Fruit fly (Drosophila melanogaster) whole organism, embryonic: ENCODE data around the gene parvin.

Experiments
- Bgb ChIP-seq: fragments of 200-800 bp; sonication (Bioruptor generic); IDR thresholded peaks from 2 replicates; pipeline ENCODE4 v1.3.6; 2022; ENCODE audit warnings: missing biosample characterization, missing genetic modification characterization; ENCODE audit not compliant: partially characterized antibody
- CG10654 ChIP-seq: fragments of 200-800 bp; sonication (Bioruptor generic); optimal IDR thresholded peaks from 2 replicates; lab custom pipeline; 2016; ENCODE audit warnings: missing biosample characterization, missing genetic modification characterization
- CG12769 ChIP-seq: fragments of 200-800 bp; sonication (Bioruptor generic); optimal IDR thresholded peaks from 2 replicates; lab custom pipeline; 2019; ENCODE audit warnings: missing biosample characterization, mild to moderate bottlenecking, missing genetic modification characterization, moderate library complexity
- CG13287 ChIP-seq: fragments of 200-800 bp; sonication (Bioruptor generic); IDR thresholded peaks from 2 replicates; pipeline ENCODE4 v1.3.6; 2022; ENCODE audit warnings: missing biosample characterization, missing genetic modification characterization; ENCODE audit not compliant: partially characterized antibody
- CG15269 ChIP-seq: fragments of 200-800 bp; sonication (Bioruptor generic); optimal IDR thresholded peaks from 2 replicates; lab custom pipeline; 2018; ENCODE audit warnings: missing biosample characterization, mild to moderate bottlenecking, missing genetic modification characterization, moderate library complexity
- CG15479 ChIP-seq: fragments of 200-800 bp; sonication (Bioruptor generic); optimal IDR thresholded peaks from 3 replicates; lab custom pipeline; 2019; ENCODE audit warnings: missing biosample characterization, mild to moderate bottlenecking, missing genetic modification characterization, moderate library complexity
- CG15696 ChIP-seq: fragments of 200-800 bp; sonication (Bioruptor generic); optimal IDR thresholded peaks from 2 replicates; lab custom pipeline; 2019; ENCODE audit warnings: missing biosample characterization, mild to moderate bottlenecking, missing genetic modification characterization, moderate library complexity
- CG17612 ChIP-seq: fragments of 200-800 bp; sonication (Bioruptor generic); IDR thresholded peaks from 2 replicates; pipeline ENCODE4 v1.3.6; 2022; ENCODE audit warnings: missing biosample characterization, missing genetic modification characterization
- CG1832 ChIP-seq: fragments of 200-800 bp; sonication (Bioruptor generic); optimal IDR thresholded peaks from 2 replicates; lab custom pipeline; 2017; ENCODE audit warnings: missing biosample characterization, mild to moderate bottlenecking, missing genetic modification characterization, inconsistent platforms
- CG34376 ChIP-seq: fragments of 200-800 bp; sonication (Bioruptor generic); optimal IDR thresholded peaks from 2 replicates; lab custom pipeline; 2018; ENCODE audit warnings: missing biosample characterization, mild to moderate bottlenecking, missing genetic modification characterization
- CG4424 ChIP-seq: fragments of 200-800 bp; sonication (Bioruptor generic); optimal IDR thresholded peaks from 3 replicates; lab custom pipeline; 2016; ENCODE audit warnings: missing biosample characterization, missing genetic modification characterization
- CG4820 ChIP-seq: fragments of 200-800 bp; sonication (Bioruptor generic); optimal IDR thresholded peaks from 3 replicates; lab custom pipeline; 2016; ENCODE audit warnings: missing biosample characterization, missing genetic modification characterization
- CG7372 ChIP-seq: fragments of 200-800 bp; sonication (Bioruptor generic); IDR thresholded peaks from 2 replicates; pipeline ENCODE4 v1.3.6; 2022; ENCODE audit warnings: missing biosample characterization, missing genetic modification characterization
- CG8478 ChIP-seq: fragments of >200 bp; optimal IDR thresholded peaks from 2 replicates; lab custom pipeline; 2018
- CG9797 ChIP-seq: fragments of 200-800 bp; sonication (Bioruptor generic); optimal IDR thresholded peaks from 3 replicates; lab custom pipeline; 2018; ENCODE audit warnings: missing biosample characterization, mild to moderate bottlenecking, missing genetic modification characterization
- CkIIα-i1 ChIP-seq: fragments of 200-800 bp; sonication (Bioruptor generic); IDR thresholded peaks from 2 replicates; pipeline ENCODE4 v1.3.6; 2022; ENCODE audit warnings: missing biosample characterization, missing genetic modification characterization
- Drgx ChIP-seq: fragments of 200-800 bp; sonication (Bioruptor generic); IDR thresholded peaks from 2 replicates; pipeline ENCODE4 v1.3.6; 2022; ENCODE audit warnings: missing biosample characterization, missing genetic modification characterization
- HLHmδ ChIP-seq: fragments of 200-800 bp; sonication (Bioruptor generic); optimal IDR thresholded peaks from 2 replicates; lab custom pipeline; 2018; ENCODE audit warnings: missing biosample characterization, mild to moderate bottlenecking, missing genetic modification characterization, moderate library complexity
- Hr78 ChIP-seq, 2 experiments: fragments of 200-800 bp in 1 of 2; fragments of >200 bp in 1 of 2; sonication (Bioruptor generic) in 1 of 2; optimal IDR thresholded peaks; 2 replicates each; lab custom pipeline; 2017 to 2019; ENCODE audit warnings: missing biosample characterization in 2 of 2, missing genetic modification characterization in 2 of 2, mild to moderate bottlenecking in 1 of 2, moderate library complexity in 1 of 2
- Med ChIP-seq: fragments of 200-800 bp; sonication (Bioruptor generic); peaks from one replicate; lab custom pipeline; 2016; ENCODE audit warnings: missing biosample characterization, missing genetic modification characterization, mild to moderate bottlenecking, inconsistent platforms, moderate library complexity
- Meics ChIP-seq: fragments of 200-800 bp; sonication (Bioruptor generic); optimal IDR thresholded peaks from 2 replicates; lab custom pipeline; 2017; ENCODE audit warnings: missing biosample characterization, mild to moderate bottlenecking, missing genetic modification characterization
- Nf-YA ChIP-seq: fragments of 200-800 bp; sonication (Bioruptor generic); IDR thresholded peaks from 2 replicates; pipeline ENCODE4 v1.3.6; 2022; ENCODE audit warnings: missing biosample characterization, missing genetic modification characterization
- Oaz ChIP-seq: fragments of 200-800 bp; sonication (Bioruptor generic); IDR thresholded peaks from 2 replicates; pipeline ENCODE4 v1.3.6; 2022; ENCODE audit warnings: missing biosample characterization, missing genetic modification characterization
- Pdp1 ChIP-seq, 2 experiments: fragments of 200-800 bp; sonication (Bioruptor generic); optimal IDR thresholded peaks; 3 replicates each; lab custom pipeline; 2016; ENCODE audit warnings: missing biosample characterization in 2 of 2, missing genetic modification characterization in 2 of 2, mild to moderate bottlenecking in 1 of 2, moderate library complexity in 1 of 2
- Scr ChIP-seq: fragments of 200-800 bp; sonication (Bioruptor generic); IDR thresholded peaks from 2 replicates; pipeline ENCODE4 v1.3.6; 2022; ENCODE audit warnings: missing biosample characterization, missing genetic modification characterization; ENCODE audit not compliant: partially characterized antibody
- Trl ChIP-seq, 3 experiments: fragments of >200 bp in 2 of 3; fragments of 200-800 bp in 1 of 3; sonication (Bioruptor generic) in 1 of 3; optimal IDR thresholded peaks; 2 replicates in 1 of 3; 3 replicates in 2 of 3; lab custom pipeline; 2016 to 2017; ENCODE audit warnings: missing biosample characterization in 1 of 3, missing genetic modification characterization in 1 of 3
- ap ChIP-seq: fragments of 200-800 bp; sonication (Bioruptor generic); IDR thresholded peaks from 2 replicates; pipeline ENCODE4 v1.3.6; 2022; ENCODE audit warnings: missing biosample characterization, missing genetic modification characterization
- az2 ChIP-seq: fragments of 200-800 bp; sonication (Bioruptor generic); optimal IDR thresholded peaks from 3 replicates; lab custom pipeline; 2016; ENCODE audit warnings: missing biosample characterization, missing genetic modification characterization
- bsh ChIP-seq, 2 experiments: fragments of 200-800 bp; sonication (Bioruptor generic); optimal IDR thresholded peaks; 2 replicates each; lab custom pipeline; 2017 to 2018; ENCODE audit warnings: mild to moderate bottlenecking in 2 of 2, missing biosample characterization in 2 of 2, missing genetic modification characterization in 2 of 2, moderate library complexity in 1 of 2
- chif ChIP-seq, 2 experiments: fragments of 200-800 bp; sonication (Bioruptor generic); optimal IDR thresholded peaks; 3 replicates each; lab custom pipeline; 2016; ENCODE audit warnings: missing biosample characterization in 2 of 2, missing genetic modification characterization in 2 of 2
- chinmo ChIP-seq: fragments of 200-800 bp; sonication (Bioruptor generic); IDR thresholded peaks from 4 replicates; pipeline ENCODE4 v1.3.6; 2022; ENCODE audit warnings: missing biosample characterization, missing genetic modification characterization; ENCODE audit not compliant: partially characterized antibody
- cwo ChIP-seq: fragments of 200-800 bp; sonication (Bioruptor generic); optimal IDR thresholded peaks from 3 replicates; lab custom pipeline; 2017; ENCODE audit warnings: missing biosample characterization, missing genetic modification characterization, mild to moderate bottlenecking, moderate library complexity, missing genetic modification reagents
- exex ChIP-seq: fragments of 200-800 bp; sonication (Bioruptor generic); optimal IDR thresholded peaks from 4 replicates; lab custom pipeline; 2018; ENCODE audit warnings: missing biosample characterization, mild to moderate bottlenecking, missing genetic modification characterization, moderate library complexity
- fd3F ChIP-seq: fragments of 200-800 bp; sonication (Bioruptor generic); optimal IDR thresholded peaks from 2 replicates; lab custom pipeline; 2018; ENCODE audit warnings: missing biosample characterization, mild to moderate bottlenecking, missing genetic modification characterization, moderate library complexity
- grn ChIP-seq: fragments of 200-800 bp; sonication (Bioruptor generic); optimal IDR thresholded peaks from 3 replicates; lab custom pipeline; 2017; ENCODE audit warnings: missing biosample characterization, missing genetic modification characterization
- kni ChIP-seq: fragments of 200-800 bp; sonication (Bioruptor generic); optimal IDR thresholded peaks from 3 replicates; lab custom pipeline; 2017; ENCODE audit warnings: mild to moderate bottlenecking, missing biosample characterization, missing genetic modification reagents, missing genetic modification characterization
- lab ChIP-seq: fragments of 200-800 bp; sonication (Bioruptor generic); optimal IDR thresholded peaks from 3 replicates; lab custom pipeline; 2017; ENCODE audit warnings: missing biosample characterization, missing genetic modification characterization, mild to moderate bottlenecking, moderate library complexity, missing genetic modification reagents
- mirr ChIP-seq: fragments of 200-800 bp; sonication (Bioruptor generic); optimal IDR thresholded peaks from 3 replicates; lab custom pipeline; 2018; ENCODE audit warnings: missing biosample characterization, mild to moderate bottlenecking, missing genetic modification characterization
- oc ChIP-seq: fragments of 200-800 bp; sonication (Bioruptor generic); optimal IDR thresholded peaks from 2 replicates; lab custom pipeline; 2018; ENCODE audit warnings: missing biosample characterization, mild to moderate bottlenecking, missing genetic modification characterization, moderate library complexity
- sd ChIP-seq: fragments of 200-800 bp; sonication (Bioruptor generic); optimal IDR thresholded peaks from 3 replicates; lab custom pipeline; 2018; ENCODE audit warnings: missing biosample characterization, mild to moderate bottlenecking, missing genetic modification characterization, moderate library complexity
- slp2 ChIP-seq: fragments of 200-800 bp; sonication (Bioruptor generic); optimal IDR thresholded peaks from 2 replicates; lab custom pipeline; 2016; ENCODE audit warnings: missing biosample characterization, missing genetic modification characterization
- sug ChIP-seq: fragments of 200-800 bp; optimal IDR thresholded peaks from 2 replicates; lab custom pipeline; 2019; ENCODE audit warnings: missing biosample characterization, mild to moderate bottlenecking, missing genetic modification characterization, moderate library complexity
- tll ChIP-seq, 2 experiments: fragments of 200-800 bp in 1 of 2; fragments of >200 bp in 1 of 2; sonication (Bioruptor generic) in 1 of 2; optimal IDR thresholded peaks; 2 replicates each; lab custom pipeline; 2017 to 2019; ENCODE audit warnings: missing biosample characterization in 2 of 2, missing genetic modification characterization in 2 of 2, mild to moderate bottlenecking in 1 of 2, moderate library complexity in 1 of 2
- toy ChIP-seq: fragments of 200-800 bp; sonication (Bioruptor generic); IDR thresholded peaks from 2 replicates; pipeline ENCODE4 v1.3.6; 2022; ENCODE audit warnings: missing biosample characterization, missing genetic modification characterization
- z ChIP-seq: fragments of 200-800 bp; sonication (Bioruptor generic); IDR thresholded peaks from 3 replicates; pipeline ENCODE4 v1.3.6; 2022; ENCODE audit warnings: missing biosample characterization, missing genetic modification characterization
- zfh1 ChIP-seq: fragments of 200-800 bp; sonication (Bioruptor generic); IDR thresholded peaks from 3 replicates; pipeline ENCODE4 v1.3.6; 2022; ENCODE audit warnings: missing biosample characterization, missing genetic modification characterization

The parvin gene

DNA sequence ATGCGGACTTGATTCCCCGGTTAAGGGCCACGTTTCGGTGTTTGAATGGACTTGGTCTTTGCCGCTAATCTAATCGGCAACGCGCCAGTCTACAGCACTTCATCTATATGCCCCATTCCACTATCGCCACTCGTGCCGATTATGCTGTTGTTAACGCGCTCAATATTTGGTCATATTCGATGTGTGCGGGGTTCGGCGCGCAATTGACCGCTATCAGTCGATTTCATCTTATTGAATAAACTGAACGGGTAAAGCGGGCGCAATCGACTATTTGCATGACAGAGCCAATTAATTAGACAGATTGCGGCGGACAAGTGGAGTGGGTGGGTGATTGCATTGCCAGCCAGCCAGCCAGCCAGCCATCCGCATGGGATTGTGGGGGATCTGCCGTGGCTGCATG lies 6.5 kb downstream of the parvin start (continued):
- TF ChIP-seq zfh1 (GFP tag; lab: Robert Waterston, UW) (no peak), CG4820 (GFP tag; lab: Kevin White, UChicago) (no peak), az2 (no peak), Oaz (GFP tag; lab: Robert Waterston, UW) (no peak), grn (GFP tag; lab: Kevin White, UChicago) (peak; percentile 88), slp2 (GFP tag; lab: Kevin White, UChicago) (no peak), CG10654 (GFP tag; lab: Kevin White, UChicago) (no peak)

dm6 chrX:19753710-19754109 lies 7.9 kb downstream of the parvin start:
- TF ChIP-seq CG12769 (tag; lab: Kevin White, UChicago) = peak; percentile 73
- TF ChIP-seq CkIIα-i1 (GFP tag; lab: Robert Waterston, UW) = no peak
- TF ChIP-seq bsh (GFP tag; optimal IDR thresholded peaks at IDR 0.05; lab: Kevin White, UChicago) = no peak
- no peak for TF ChIP-seq CG7372 (GFP tag; lab: Robert Waterston, UW)
- TF ChIP-seq Pdp1 (GFP tag; optimal IDR thresholded peaks at IDR 0.05; lab: Kevin White, UChicago) = peak in 1 of 2 experiments; percentile 97
- no peak for TF ChIP-seq CG4424
- peak; percentile 43 for TF ChIP-seq kni (GFP tag; lab: Kevin White, UChicago)
- TF ChIP-seq CG15696 (tag; lab: Kevin White, UChicago) = no peak
- TF ChIP-seq CG9797 (GFP tag; lab: Kevin White, UChicago) = no peak
- TF ChIP-seq Meics (GFP tag; lab: Kevin White, UChicago) = no peak
- TF ChIP-seq chif (GFP tag; optimal IDR thresholded peaks at IDR 0.05; lab: Kevin White, UChicago) = no peak
- TF ChIP-seq toy = 0 out of 2 replicates have a peak, but pooled peaks have one; percentile 7
- TF ChIP-seq, all 482 proteins: peak for 4

DNA sequence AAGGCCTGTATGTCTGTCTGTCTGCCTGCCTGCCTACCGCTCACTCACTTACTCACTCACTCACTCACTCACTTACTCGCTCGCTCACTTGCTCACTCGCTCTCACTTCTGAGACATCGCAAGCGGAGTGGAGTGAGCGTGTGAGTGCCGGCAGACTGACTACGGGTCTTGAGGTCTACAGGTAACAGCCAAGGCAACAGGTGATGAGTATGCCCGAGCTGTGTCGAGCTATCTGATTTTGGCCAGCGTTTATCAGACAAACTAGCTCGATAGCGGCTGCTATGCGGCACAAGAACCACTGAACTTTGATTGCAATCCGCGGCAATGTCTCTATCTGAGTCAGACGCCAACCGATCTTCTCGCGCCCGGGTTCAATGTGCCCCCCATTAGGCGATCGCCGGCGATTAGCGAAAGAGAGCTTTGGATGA lies 8.3 kb downstream of the parvin start:
- peak; percentile 63 for TF ChIP-seq CG34376 (GFP tag; lab: Kevin White, UChicago)
- peak; percentile 28 for TF ChIP-seq lab (GFP tag; lab: Kevin White, UChicago)
- peak in 1 of 2 experiments; percentile 25 for TF ChIP-seq tll (GFP tag; optimal IDR thresholded peaks at IDR 0.05; lab: Kevin White, UChicago)
- 0 out of 2 replicates have a peak, but pooled peaks have one; percentile 16 for TF ChIP-seq Scr (GFP tag; lab: Robert Waterston, UW)
- peak in 1 of 2 experiments; percentile 63 for TF ChIP-seq Hr78 (GFP tag; optimal IDR thresholded peaks at IDR 0.05; lab: Kevin White, UChicago)
- TF ChIP-seq sug (tag; lab: Kevin White, UChicago) = peak; percentile 74
- peak; percentile 64 for TF ChIP-seq CG8478 (lab: Kevin White, UChicago)
- TF ChIP-seq fd3F (GFP tag; lab: Kevin White, UChicago) = no peak
- peak; percentile 56 for TF ChIP-seq mirr (GFP tag; lab: Kevin White, UChicago)
- peak; percentile 49 for TF ChIP-seq HLHmδ (GFP tag; lab: Kevin White, UChicago)
- peak; percentile 33; the same call in 1 of the 2 replicates for TF ChIP-seq Bgb (GFP tag; lab: Robert Waterston, UW)
- TF ChIP-seq cwo (GFP tag; lab: Kevin White, UChicago) = peak; percentile 35
- peak; percentile 58 for TF ChIP-seq CG1832 (GFP tag; lab: Kevin White, UChicago)
- TF ChIP-seq z (GFP tag; lab: Robert Waterston, UW) = peak; percentile 97
- no peak for TF ChIP-seq Nf-YA (GFP tag; lab: Robert Waterston, UW)
- TF ChIP-seq chinmo (GFP tag; lab: Robert Waterston, UW) = 0 out of 4 replicates have a peak, but pooled peaks have one; percentile 69
- no peak for TF ChIP-seq CG17612 (GFP tag; lab: Robert Waterston, UW)
- TF ChIP-seq CG15479 (GFP tag; lab: Kevin White, UChicago) = peak; percentile 21
- peak; percentile 99 for TF ChIP-seq grn (GFP tag; lab: Kevin White, UChicago)
- no peak for TF ChIP-seq oc
- TF ChIP-seq ap (GFP tag; lab: Robert Waterston, UW) = no peak
- no peak for TF ChIP-seq CG15269 (tag; lab: Kevin White, UChicago)
- TF ChIP-seq Trl (optimal IDR thresholded peaks at IDR 0.05; lab: Kevin White, UChicago) = peak; percentile 34 to 47
- TF ChIP-seq Trl (GFP tag; optimal IDR thresholded peaks at IDR 0.05; lab: Kevin White, UChicago) = no peak
- TF ChIP-seq CG13287 (GFP tag; lab: Robert Waterston, UW) = peak; percentile 20
- peak; percentile 36 for TF ChIP-seq sd (tag; lab: Kevin White, UChicago)
- TF ChIP-seq Med (GFP tag; lab: Kevin White, UChicago) = peak; percentile 80
- TF ChIP-seq exex = peak; percentile 40
- 0 out of 2 replicates have a peak, but pooled peaks have one; percentile 10 for TF ChIP-seq Drgx (GFP tag; lab: Robert Waterston, UW)
